Fruit fly (Drosophila melanogaster) whole organism, adult: ENCODE data around the gene btl.

ENCODE experiments used
- CG5204 ChIP-seq: fragments of 200-800 bp; sonication (Bioruptor generic); optimal IDR thresholded peaks from 2 replicates; lab custom pipeline; 2016; ENCODE audit warnings: missing biosample characterization, missing genetic modification characterization
- Clk ChIP-seq: fragments of 200-800 bp; sonication (Bioruptor generic); optimal IDR thresholded peaks from 2 replicates; lab custom pipeline; 2017; ENCODE audit warnings: missing biosample characterization, missing genetic modification characterization
- Hr96 ChIP-seq: fragments of 200-800 bp; sonication (Bioruptor generic); optimal IDR thresholded peaks from 2 replicates; lab custom pipeline; 2016; ENCODE audit warnings: missing biosample characterization, missing genetic modification characterization
- Mnt ChIP-seq: fragments of 200-800 bp; sonication (Bioruptor generic); optimal IDR thresholded peaks from 2 replicates; lab custom pipeline; 2016; ENCODE audit warnings: missing biosample characterization, mild to moderate bottlenecking, missing genetic modification characterization
- kay ChIP-seq: fragments of 200-800 bp; sonication (Bioruptor generic); peaks from one replicate; lab custom pipeline; 2016; ENCODE audit warnings: missing biosample characterization, missing genetic modification characterization, borderline replicate concordance
- pad ChIP-seq: fragments of 200-800 bp; sonication (Bioruptor generic); optimal IDR thresholded peaks from 3 replicates; lab custom pipeline; 2017; ENCODE audit warnings: missing biosample characterization, missing genetic modification characterization, mild to moderate bottlenecking, moderate library complexity, missing genetic modification reagents
- toe ChIP-seq: fragments of 200-800 bp; sonication (Bioruptor generic); optimal IDR thresholded peaks from 2 replicates; lab custom pipeline; 2016; ENCODE audit warnings: missing biosample characterization, missing genetic modification characterization

dm6 chr3L:14027549-14027948 lies 48.0 kb upstream of the btl start:
- TF ChIP-seq Clk (GFP tag; lab: Kevin White, UChicago) (no peak), kay (GFP tag; lab: Kevin White, UChicago) (no peak), CG5204 (no peak), Hr96 (no peak), Mnt (no peak), pad (GFP tag; lab: Kevin White, UChicago) (no peak), toe (no peak)
